Fruit fly (Drosophila melanogaster) whole organism, pupa: ENCODE results near the gene CG10254.

Experiments used
- CG10348 ChIP-seq: fragments of 200-800 bp; sonication (Bioruptor generic); IDR thresholded peaks from 2 replicates; pipeline ENCODE4 v1.3.6; 2022; ENCODE audit warnings: missing biosample characterization, missing genetic modification characterization
- CG14655 ChIP-seq: fragments of 200-800 bp; sonication (Bioruptor generic); optimal IDR thresholded peaks from 3 replicates; lab custom pipeline; 2017; ENCODE audit warnings: mild to moderate bottlenecking, missing biosample characterization, missing genetic modification reagents, missing genetic modification characterization
- CG15710 ChIP-seq: fragments of 200-800 bp; sonication (Bioruptor generic); optimal IDR thresholded peaks from 2 replicates; lab custom pipeline; 2018; ENCODE audit warnings: missing biosample characterization, mild to moderate bottlenecking, missing genetic modification characterization, moderate library complexity
- CG17806 ChIP-seq: fragments of 200-800 bp; sonication (Bioruptor generic); optimal IDR thresholded peaks from 2 replicates; lab custom pipeline; 2018; ENCODE audit warnings: missing biosample characterization, mild to moderate bottlenecking, missing genetic modification characterization, moderate library complexity
- CG32121 ChIP-seq: fragments of 200-800 bp; sonication (Bioruptor generic); IDR thresholded peaks from 2 replicates; pipeline ENCODE4 v1.3.6; 2022; ENCODE audit warnings: missing biosample characterization, missing genetic modification characterization
- CG34367 ChIP-seq: fragments of 200-800 bp; sonication (Bioruptor generic); optimal IDR thresholded peaks from 2 replicates; lab custom pipeline; 2018; ENCODE audit warnings: missing biosample characterization, mild to moderate bottlenecking, missing genetic modification characterization
- CG8159 ChIP-seq: fragments of 200-800 bp; sonication (Bioruptor generic); optimal IDR thresholded peaks from 3 replicates; lab custom pipeline; 2018; ENCODE audit warnings: missing biosample characterization, mild to moderate bottlenecking, missing genetic modification characterization, moderate library complexity
- CG8301 ChIP-seq: fragments of 200-800 bp; sonication (Bioruptor generic); optimal IDR thresholded peaks from 2 replicates; lab custom pipeline; 2018; ENCODE audit warnings: missing biosample characterization, mild to moderate bottlenecking, missing genetic modification characterization
- D1 ChIP-seq: fragments of 200-800 bp; sonication (Bioruptor generic); optimal IDR thresholded peaks from 2 replicates; lab custom pipeline; 2018; ENCODE audit warnings: missing biosample characterization, mild to moderate bottlenecking, missing genetic modification characterization, moderate library complexity
- EcR ChIP-seq: fragments of 200-800 bp; sonication (Bioruptor generic); optimal IDR thresholded peaks from 3 replicates; lab custom pipeline; 2019; ENCODE audit warnings: missing biosample characterization, missing genetic modification characterization, mild to moderate bottlenecking, moderate library complexity, missing genetic modification reagents
- Pif1A ChIP-seq: fragments of 200-800 bp; sonication (Bioruptor generic); optimal IDR thresholded peaks from 3 replicates; lab custom pipeline; 2016; ENCODE audit warnings: missing biosample characterization, missing genetic modification characterization
- Pif1B ChIP-seq: fragments of 200-800 bp; sonication (Bioruptor generic); optimal IDR thresholded peaks from 3 replicates; lab custom pipeline; 2016; ENCODE audit warnings: missing biosample characterization, missing genetic modification characterization
- gl ChIP-seq: fragments of 200-800 bp; sonication (Bioruptor generic); optimal IDR thresholded peaks from 2 replicates; lab custom pipeline; 2018; ENCODE audit warnings: missing biosample characterization, mild to moderate bottlenecking, missing genetic modification characterization
- rn ChIP-seq: fragments of 200-800 bp; sonication (Bioruptor generic); IDR thresholded peaks from 2 replicates; pipeline ENCODE4 v1.3.6; 2022; ENCODE audit warnings: missing biosample characterization, missing genetic modification characterization

- no peak for TF ChIP-seq CG8159 (tag; lab: Kevin White, UChicago)
- no peak for TF ChIP-seq gl (tag; lab: Kevin White, UChicago)
- no peak for TF ChIP-seq EcR (GFP tag; lab: Kevin White, UChicago)
- TF ChIP-seq CG10348 (GFP tag; lab: Robert Waterston, UW) = no peak
- TF ChIP-seq D1 = no peak
- no peak for TF ChIP-seq CG34367
- TF ChIP-seq CG15710 (tag; lab: Kevin White, UChicago) = no peak
- TF ChIP-seq CG14655 (GFP tag; lab: Kevin White, UChicago) = no peak
- TF ChIP-seq CG17806 = no peak
- no peak for TF ChIP-seq CG8301 (tag; lab: Kevin White, UChicago)
- TF ChIP-seq CG32121 (GFP tag; lab: Robert Waterston, UW) = no peak
- no peak for TF ChIP-seq Pif1A (GFP tag; lab: Kevin White, UChicago)
- no peak for TF ChIP-seq rn
- no peak for TF ChIP-seq Pif1B (GFP tag; lab: Kevin White, UChicago)
Measured at dm6 chr3R:23702461-23702860, 7.7 kb upstream of the CG10254 start, which contains the start of gene Qsox4.
